Worm (Caenorhabditis elegans) whole organism, young adult: Measurements from ENCODE around the gene sri-71.
"Not testable (repeated sequence)": the region's sequence is repeated elsewhere in the genome, so short reads cannot be mapped to it uniquely, and the experiment has no call there.

Experiments used
- C17E4.6 ChIP-seq: fragments of 200-800 bp; sonication (Bioruptor generic); IDR thresholded peaks from 2 replicates; pipeline ENCODE4 v1.3.6; 2022; ENCODE audit warnings: missing genetic modification reagents, missing genetic modification characterization, missing compliant biosample characterization
- Y53F4B.3 ChIP-seq: fragments of 200-800 bp; sonication (Bioruptor generic); IDR thresholded peaks from 2 replicates; pipeline ENCODE4 v1.3.6; 2022; ENCODE audit warnings: missing genetic modification reagents, missing genetic modification characterization, missing compliant biosample characterization
- ama-1 ChIP-seq, 3 experiments: fragments of 150-350 bp in 1 of 3; sonication (generic microtip) in 2 of 3; optimal IDR thresholded peaks; 2 replicates each; lab custom pipeline; 2014 to 2018; ENCODE audit warnings: missing biosample characterization in 2 of 3, missing genetic modification characterization in 2 of 3, missing genetic modification reagents in 2 of 3
- dpff-1 ChIP-seq: sonication (generic microtip); optimal IDR thresholded peaks from 2 replicates; lab custom pipeline; 2017; ENCODE audit warnings: mild to moderate bottlenecking, missing genetic modification characterization, missing compliant biosample characterization
- hrde-1 ChIP-seq: sonication (generic microtip); optimal IDR thresholded peaks from 2 replicates; lab custom pipeline; 2016; ENCODE audit warnings: missing genetic modification characterization, mild to moderate bottlenecking, missing compliant biosample characterization, moderate library complexity, missing genotype, missing genetic modification reagents, borderline replicate concordance
- pbrm-1 ChIP-seq: fragments of 200-800 bp; sonication (Bioruptor generic); IDR thresholded peaks from 2 replicates; pipeline ENCODE4 v1.3.6; 2022; ENCODE audit warnings: missing genetic modification reagents, missing genetic modification characterization, missing compliant biosample characterization
- unc-62 ChIP-seq: fragments of 150-350 bp; optimal IDR thresholded peaks from 2 replicates; lab custom pipeline; 2014; ENCODE audit warnings: missing biosample characterization, missing genetic modification reagents, missing genetic modification characterization

ce11 chrII:2616634-2617033 lies 10.9 kb upstream of the sri-71 start, which contains the start of gene msrp-5:
- not testable (repeated sequence) for TF ChIP-seq hrde-1 (tag; lab: Kevin White, UChicago); dpff-1 (tag; lab: Kevin White, UChicago); Y53F4B.3; pbrm-1; ama-1 (optimal IDR thresholded peaks at IDR 0.05; lab: Kevin White, UChicago); ama-1 (GFP tag; optimal IDR thresholded peaks at IDR 0.05; lab: Kevin White, UChicago); unc-62 (GFP tag; lab: Kevin White, UChicago); C17E4.6 (GFP tag; lab: Robert Waterston, UW)
